Worm (Caenorhabditis elegans) whole organism, L4 larva: ENCODE results near the gene Y41D4B.24.

ENCODE experiments used
- F10B5.3 ChIP-seq: sonication (generic microtip); optimal IDR thresholded peaks from 2 replicates; lab custom pipeline; 2016; ENCODE audit warnings: mild to moderate bottlenecking, missing genetic modification characterization, missing compliant biosample characterization
- F26F4.8 ChIP-seq: fragments of 200-800 bp; sonication (Bioruptor generic); conservative IDR thresholded peaks from 2 replicates; pipeline ENCODE4 v1.3.6; 2022; ENCODE audit warnings: missing genetic modification characterization, missing compliant biosample characterization
- F37D6.2 ChIP-seq: sonication (generic microtip); optimal IDR thresholded peaks from 2 replicates; lab custom pipeline; 2016; ENCODE audit warnings: mild to moderate bottlenecking, missing genetic modification characterization, missing compliant biosample characterization
- R02D3.7 ChIP-seq: fragments of 150-350 bp; sonication (generic microtip); optimal IDR thresholded peaks from 3 replicates; lab custom pipeline; 2014; ENCODE audit warnings: missing biosample characterization, missing genetic modification characterization
- T20F7.1 ChIP-seq: fragments of 200-800 bp; sonication (Bioruptor generic); optimal IDR thresholded peaks from 2 replicates; lab custom pipeline; 2018; ENCODE audit warnings: mild to moderate bottlenecking, missing genetic modification characterization, missing compliant biosample characterization
- Y105C5A.15 ChIP-seq: fragments of 200-800 bp; sonication (Bioruptor generic); IDR thresholded peaks from 2 replicates; pipeline ENCODE4 v1.3.6; 2022; ENCODE audit warnings: missing genetic modification characterization, missing compliant biosample characterization
- Y48G9A.11 ChIP-seq: fragments of 200-800 bp; sonication (Bioruptor generic); IDR thresholded peaks from 2 replicates; pipeline ENCODE4 v1.3.6; 2022; ENCODE audit warnings: missing genetic modification reagents, missing genetic modification characterization, missing compliant biosample characterization
- aha-1 ChIP-seq: fragments of 150-350 bp; peaks from one replicate; lab custom pipeline; 2014; ENCODE audit warnings: missing biosample characterization, missing genetic modification characterization
- aly-2 ChIP-seq: sonication (generic microtip); optimal IDR thresholded peaks from 2 replicates; lab custom pipeline; 2018; ENCODE audit warnings: missing biosample characterization, missing genetic modification characterization
- ama-1 ChIP-seq: fragments of 150-350 bp; optimal IDR thresholded peaks from 2 replicates; lab custom pipeline; 2014; ENCODE audit warnings: inconsistent platforms, mixed read lengths
- ceh-20 ChIP-seq: fragments of 200-800 bp; sonication (Bioruptor generic); IDR thresholded peaks from 2 replicates; pipeline ENCODE4 v1.3.6; 2022; ENCODE audit warnings: missing genetic modification reagents, missing genetic modification characterization, missing compliant biosample characterization
- ceh-32 ChIP-seq: sonication (generic microtip); optimal IDR thresholded peaks from 2 replicates; lab custom pipeline; 2016; ENCODE audit warnings: mild to moderate bottlenecking, missing genetic modification characterization, missing compliant biosample characterization; ENCODE audit not compliant: poor library complexity
- ces-1 ChIP-seq: fragments of 150-350 bp; sonication (generic microtip); optimal IDR thresholded peaks from 4 replicates; lab custom pipeline; 2014; ENCODE audit warnings: missing biosample characterization, missing genetic modification reagents, missing genetic modification characterization
- cey-2 ChIP-seq: sonication (generic microtip); optimal IDR thresholded peaks from 3 replicates; lab custom pipeline; 2017; ENCODE audit warnings: missing genetic modification characterization, mild to moderate bottlenecking, missing compliant biosample characterization, antibody characterized with exemption, borderline replicate concordance; ENCODE audit not compliant: insufficient read depth
- ctbp-1 ChIP-seq: fragments of 200-800 bp; sonication (Bioruptor generic); IDR thresholded peaks from 2 replicates; pipeline ENCODE4 v1.3.6; 2022; ENCODE audit warnings: missing genetic modification reagents, missing genetic modification characterization, missing compliant biosample characterization
- daf-12 ChIP-seq: fragments of 150-350 bp; optimal IDR thresholded peaks from 2 replicates; lab custom pipeline; 2014; ENCODE audit warnings: missing biosample characterization, missing genetic modification reagents, missing genetic modification characterization
- daf-16 ChIP-seq, 3 experiments: sonication (generic microtip); optimal IDR thresholded peaks; 2 replicates each; lab custom pipeline; 2016 to 2017; ENCODE audit warnings: missing genetic modification characterization in 3 of 3, missing genetic modification reagents in 3 of 3, mild to moderate bottlenecking in 2 of 3, missing compliant biosample characterization in 2 of 3, missing biosample characterization in 1 of 3, moderate library complexity in 1 of 3
- daf-19 ChIP-seq: fragments of 200-800 bp; sonication (Bioruptor generic); conservative IDR thresholded peaks from 2 replicates; pipeline ENCODE4 v1.3.6; 2022; ENCODE audit warnings: missing genetic modification characterization, missing compliant biosample characterization
- daf-8 ChIP-seq: fragments of 200-800 bp; sonication (Bioruptor generic); IDR thresholded peaks from 2 replicates; pipeline ENCODE4 v1.3.6; 2022; ENCODE audit warnings: missing genetic modification characterization, missing compliant biosample characterization
- dmd-6 ChIP-seq: fragments of 200-800 bp; sonication (Bioruptor generic); IDR thresholded peaks from 2 replicates; pipeline ENCODE4 v1.3.6; 2022; ENCODE audit warnings: missing genetic modification reagents, missing genetic modification characterization, missing compliant biosample characterization
- dpl-1 ChIP-seq: fragments of 150-350 bp; optimal IDR thresholded peaks from 2 replicates; lab custom pipeline; 2014; ENCODE audit warnings: missing biosample characterization, missing genetic modification reagents, missing genetic modification characterization
- duxl-1 ChIP-seq: sonication (generic microtip); optimal IDR thresholded peaks from 2 replicates; lab custom pipeline; 2016; ENCODE audit warnings: mild to moderate bottlenecking, missing genetic modification characterization, moderate library complexity, missing compliant biosample characterization; ENCODE audit not compliant: poor library complexity
- dve-1 ChIP-seq: sonication (generic microtip); optimal IDR thresholded peaks from 2 replicates; lab custom pipeline; 2017; ENCODE audit warnings: antibody characterized with exemption, mild to moderate bottlenecking, missing genetic modification characterization, missing compliant biosample characterization; ENCODE audit not compliant: insufficient read depth
- egl-43 ChIP-seq: fragments of 200-800 bp; sonication (Bioruptor generic); IDR thresholded peaks from 2 replicates; pipeline ENCODE4 v1.3.6; 2022; ENCODE audit warnings: missing genetic modification reagents, missing genetic modification characterization, missing compliant biosample characterization
- fos-1 ChIP-seq: fragments of 150-350 bp; optimal IDR thresholded peaks from 2 replicates; lab custom pipeline; 2014; ENCODE audit warnings: missing biosample characterization, missing genetic modification characterization
- hif-1 ChIP-seq, 2 experiments: sonication (generic microtip); optimal IDR thresholded peaks; 2 replicates each; lab custom pipeline; 2016 to 2017; ENCODE audit warnings: missing compliant biosample characterization in 2 of 2, missing genetic modification characterization in 2 of 2, missing genetic modification reagents in 2 of 2, missing genotype in 2 of 2, mild to moderate bottlenecking in 1 of 2
- hlh-30 ChIP-seq: sonication (generic microtip); optimal IDR thresholded peaks from 2 replicates; lab custom pipeline; 2017; ENCODE audit warnings: antibody characterized with exemption, mild to moderate bottlenecking, missing genetic modification characterization, missing compliant biosample characterization; ENCODE audit not compliant: insufficient read depth
- hmg-1.1 ChIP-seq: fragments of 200-800 bp; sonication (Bioruptor generic); IDR thresholded peaks from 2 replicates; pipeline ENCODE4 v1.3.6; 2022; ENCODE audit warnings: missing genetic modification reagents, missing genetic modification characterization, missing compliant biosample characterization
- jun-1 ChIP-seq: fragments of 150-350 bp; optimal IDR thresholded peaks from 2 replicates; lab custom pipeline; 2014; ENCODE audit warnings: missing biosample characterization, missing genetic modification reagents, missing genetic modification characterization
- lim-7 ChIP-seq: fragments of 200-800 bp; sonication (Bioruptor generic); IDR thresholded peaks from 2 replicates; pipeline ENCODE4 v1.3.6; 2022; ENCODE audit warnings: missing genetic modification characterization, missing compliant biosample characterization
- lin-29 ChIP-seq: fragments of 200-800 bp; sonication (Bioruptor generic); IDR thresholded peaks from 2 replicates; pipeline ENCODE4 v1.3.6; 2022; ENCODE audit warnings: missing genetic modification reagents, missing genetic modification characterization, missing compliant biosample characterization
- madf-5 ChIP-seq, 2 experiments: fragments of 200-800 bp; sonication (Bioruptor generic); IDR thresholded peaks; 2 replicates each; pipeline ENCODE4 v1.3.6; 2022; ENCODE audit warnings: missing compliant biosample characterization in 2 of 2, missing genetic modification characterization in 2 of 2
- mdl-1 ChIP-seq, 2 experiments: fragments of 150-350 bp in 1 of 2; sonication (generic microtip) in 1 of 2; optimal IDR thresholded peaks; 2 replicates each; lab custom pipeline; 2014 to 2017; ENCODE audit warnings: missing biosample characterization in 2 of 2, missing genetic modification characterization in 2 of 2
- mxl-2 ChIP-seq: fragments of 200-800 bp; sonication (Bioruptor generic); conservative IDR thresholded peaks from 2 replicates; pipeline ENCODE4 v1.3.6; 2022; ENCODE audit warnings: missing genetic modification reagents, missing genetic modification characterization, missing compliant biosample characterization
- mxl-3 ChIP-seq: fragments of 200-800 bp; sonication (Bioruptor generic); optimal IDR thresholded peaks from 2 replicates; lab custom pipeline; 2018; ENCODE audit warnings: mild to moderate bottlenecking, missing genetic modification characterization, missing compliant biosample characterization
- nhr-10 ChIP-seq: fragments of 150-350 bp; optimal IDR thresholded peaks from 2 replicates; lab custom pipeline; 2014; ENCODE audit warnings: missing biosample characterization, missing genetic modification characterization
- nhr-11 ChIP-seq: fragments of 150-350 bp; optimal IDR thresholded peaks from 2 replicates; lab custom pipeline; 2014; ENCODE audit warnings: missing biosample characterization, missing genetic modification characterization
- nhr-111 ChIP-seq: fragments of 200-800 bp; sonication (Bioruptor generic); optimal IDR thresholded peaks from 2 replicates; lab custom pipeline; 2018; ENCODE audit warnings: mild to moderate bottlenecking, missing genetic modification characterization, missing compliant biosample characterization
- nhr-25 ChIP-seq: sonication (generic microtip); optimal IDR thresholded peaks from 2 replicates; lab custom pipeline; 2017; ENCODE audit warnings: missing genetic modification characterization, mild to moderate bottlenecking, missing compliant biosample characterization, antibody characterized with exemption, moderate library complexity, borderline replicate concordance; ENCODE audit not compliant: insufficient read depth
- skn-1 ChIP-seq: fragments of 150-350 bp; optimal IDR thresholded peaks from 2 replicates; lab custom pipeline; 2014; ENCODE audit warnings: missing biosample characterization, missing genetic modification characterization
- spr-1 ChIP-seq: sonication (generic microtip); optimal IDR thresholded peaks from 2 replicates; lab custom pipeline; 2016; ENCODE audit warnings: mild to moderate bottlenecking, missing genetic modification characterization, missing compliant biosample characterization
- spr-3 ChIP-seq: fragments of 200-800 bp; sonication (Bioruptor generic); optimal IDR thresholded peaks from 2 replicates; lab custom pipeline; 2018; ENCODE audit warnings: mild to moderate bottlenecking, missing genetic modification characterization, missing compliant biosample characterization
- unc-130 ChIP-seq: sonication (generic microtip); optimal IDR thresholded peaks from 2 replicates; lab custom pipeline; 2016; ENCODE audit warnings: missing genetic modification reagents, missing genetic modification characterization, missing compliant biosample characterization
- unc-62 ChIP-seq, 3 experiments: fragments of 150-350 bp in 1 of 3; sonication (generic microtip); optimal IDR thresholded peaks in 2 of 3; peaks in 1 of 3; 1 replicate in 1 of 3; 2 replicates in 2 of 3; lab custom pipeline; 2014 to 2017; ENCODE audit warnings: missing biosample characterization in 3 of 3, missing genetic modification characterization in 3 of 3, missing genetic modification reagents in 3 of 3, missing genotype in 1 of 3
- vab-7 ChIP-seq: fragments of 200-800 bp; sonication (Bioruptor generic); IDR thresholded peaks from 2 replicates; pipeline ENCODE4 v1.3.6; 2022; ENCODE audit warnings: missing genetic modification reagents, missing genetic modification characterization, missing compliant biosample characterization
- zfp-2 ChIP-seq: sonication (generic microtip); optimal IDR thresholded peaks from 2 replicates; lab custom pipeline; 2016; ENCODE audit warnings: mild to moderate bottlenecking, missing genetic modification characterization, missing compliant biosample characterization
- zfp-3 ChIP-seq: fragments of 200-800 bp; sonication (Bioruptor generic); conservative IDR thresholded peaks from 2 replicates; pipeline ENCODE4 v1.3.6; 2022; ENCODE audit warnings: missing genetic modification reagents, missing genetic modification characterization, missing compliant biosample characterization
- zip-11 ChIP-seq: fragments of 200-800 bp; sonication (Bioruptor generic); IDR thresholded peaks from 2 replicates; pipeline ENCODE4 v1.3.6; 2022; ENCODE audit warnings: missing genetic modification characterization, missing compliant biosample characterization

Y41D4B.24 gene

ce11 chrIV:1709695-1710315 lies 27.8 kb upstream of the Y41D4B.24 start, which contains the start of the genes pbs-1 and K08D12.3 (continued):
- TF ChIP-seq spr-1 (no peak), hmg-1.1 (GFP tag; lab: Robert Waterston, UW) (no peak; the same call in 1 of the 2 replicates), T20F7.1 (GFP tag; lab: Kevin White, UChicago) (no peak), ctbp-1 (GFP tag; lab: Robert Waterston, UW) (0 out of 2 replicates have a peak, but pooled peaks have one; percentile 44), aly-2 (tag; lab: Kevin White, UChicago) (no peak), daf-16 (GFP tag; optimal IDR thresholded peaks at IDR 0.05; lab: Kevin White, UChicago) (no peak), daf-16 (tag; optimal IDR thresholded peaks at IDR 0.05; lab: Kevin White, UChicago) (peak; percentile 25), duxl-1 (tag; lab: Kevin White, UChicago) (peak; percentile 6), zip-11 (GFP tag; lab: Robert Waterston, UW) (no peak), zfp-3 (GFP tag; lab: Robert Waterston, UW) (no peak), egl-43 (GFP tag; lab: Robert Waterston, UW) (no peak), ama-1 (lab: Kevin White, UChicago) (peak; percentile 27), F37D6.2 (tag; lab: Kevin White, UChicago) (no peak), ceh-20 (GFP tag; lab: Robert Waterston, UW) (no peak), nhr-10 (tag; lab: Kevin White, UChicago) (no peak), daf-8 (GFP tag; lab: Robert Waterston, UW) (no peak), cey-2 (tag; lab: Kevin White, UChicago) (no peak), unc-62 (GFP tag; optimal IDR thresholded peaks at IDR 0.05 in 1 of 2; lab: Kevin White, UChicago) (no peak), unc-62 (tag; optimal IDR thresholded peaks at IDR 0.05; lab: Kevin White, UChicago) (no peak), F26F4.8 (no peak), nhr-111 (no peak), hif-1 (tag; optimal IDR thresholded peaks at IDR 0.05; lab: Kevin White, UChicago) (peak in 1 of 2 experiments; percentile 75), nhr-25 (tag; lab: Kevin White, UChicago) (peak; percentile 48), ceh-32 (tag; lab: Kevin White, UChicago) (no peak), dmd-6 (GFP tag; lab: Robert Waterston, UW) (peak; percentile 58), mxl-3 (peak; percentile 94), dve-1 (tag; lab: Kevin White, UChicago) (peak; percentile 88), lim-7 (no peak), lin-29 (GFP tag; lab: Robert Waterston, UW) (no peak), vab-7 (GFP tag; lab: Robert Waterston, UW) (no peak), hlh-30 (tag; lab: Kevin White, UChicago) (peak; percentile 75), Y105C5A.15 (GFP tag; lab: Robert Waterston, UW) (no peak), zfp-2 (tag; lab: Kevin White, UChicago) (peak; percentile 93), nhr-11 (tag; lab: Kevin White, UChicago) (peak; percentile 40), madf-5 (GFP tag; IDR thresholded peaks at IDR 0.05; lab: Robert Waterston, UW) (no peak), mxl-2 (GFP tag; lab: Robert Waterston, UW) (no peak), ces-1 (GFP tag; lab: Kevin White, UChicago) (no peak), jun-1 (no peak), skn-1 (no peak), daf-19 (no peak), dpl-1 (peak; percentile 93), F10B5.3 (peak; percentile 19), daf-12 (tag; lab: Kevin White, UChicago) (no peak), R02D3.7 (tag; lab: Kevin White, UChicago) (no peak), aha-1 (tag; lab: Kevin White, UChicago) (peak; percentile 71), mdl-1 (tag; optimal IDR thresholded peaks at IDR 0.05; lab: Kevin White, UChicago) (peak in 1 of 2 experiments; percentile 49), Y48G9A.11 (GFP tag; lab: Robert Waterston, UW) (no peak), unc-130 (GFP tag; lab: Kevin White, UChicago) (no peak), fos-1 (no peak), spr-3 (GFP tag; lab: Kevin White, UChicago) (no peak)
